Fruit fly (Drosophila melanogaster) whole organism, embryonic: Measurements from ENCODE around the gene mRpL4.

Experiments
- ATbp ChIP-seq: fragments of 200-800 bp; sonication (Bioruptor generic); optimal IDR thresholded peaks from 2 replicates; lab custom pipeline; 2017; ENCODE audit warnings: missing biosample characterization, mild to moderate bottlenecking, missing genetic modification characterization, missing genetic modification reagents
- Adf1 ChIP-seq: fragments of 200-800 bp; sonication (Bioruptor generic); IDR thresholded peaks from 2 replicates; pipeline ENCODE4 v1.3.6; 2022; ENCODE audit warnings: missing biosample characterization, missing genetic modification characterization
- B-H2 ChIP-seq: fragments of 200-800 bp; sonication (Bioruptor generic); optimal IDR thresholded peaks from 2 replicates; lab custom pipeline; 2018; ENCODE audit warnings: missing biosample characterization, mild to moderate bottlenecking, missing genetic modification characterization
- CG10959 ChIP-seq: fragments of 200-800 bp; sonication (Bioruptor generic); IDR thresholded peaks from 2 replicates; pipeline ENCODE4 v1.3.6; 2022; ENCODE audit warnings: missing biosample characterization, missing genetic modification characterization
- CG12744 ChIP-seq: fragments of 200-800 bp; sonication (Bioruptor generic); optimal IDR thresholded peaks from 2 replicates; lab custom pipeline; 2016; ENCODE audit warnings: missing biosample characterization, missing genetic modification characterization
- CG14014 ChIP-seq: fragments of 200-800 bp; sonication (Bioruptor generic); IDR thresholded peaks from 2 replicates; pipeline ENCODE4 v1.3.6; 2022; ENCODE audit warnings: missing biosample characterization, missing genetic modification characterization
- CG15696 ChIP-seq: fragments of 200-800 bp; sonication (Bioruptor generic); optimal IDR thresholded peaks from 2 replicates; lab custom pipeline; 2019; ENCODE audit warnings: missing biosample characterization, mild to moderate bottlenecking, missing genetic modification characterization, moderate library complexity
- CG17328 ChIP-seq: fragments of 200-800 bp; sonication (Bioruptor generic); IDR thresholded peaks from 2 replicates; pipeline ENCODE4 v1.3.6; 2022; ENCODE audit warnings: missing biosample characterization, missing genetic modification characterization
- CG17568 ChIP-seq: fragments of 200-800 bp; sonication (Bioruptor generic); optimal IDR thresholded peaks from 2 replicates; lab custom pipeline; 2018; ENCODE audit warnings: missing biosample characterization, mild to moderate bottlenecking, missing genetic modification characterization, moderate library complexity
- CG2116 ChIP-seq: fragments of 200-800 bp; sonication (Bioruptor generic); optimal IDR thresholded peaks from 3 replicates; lab custom pipeline; 2018; ENCODE audit warnings: missing biosample characterization, mild to moderate bottlenecking, missing genetic modification characterization
- CG32767 ChIP-seq: fragments of 200-800 bp; sonication (Bioruptor generic); IDR thresholded peaks from 2 replicates; pipeline ENCODE4 v1.3.6; 2022; ENCODE audit warnings: missing biosample characterization, missing genetic modification characterization
- CG34376 ChIP-seq: fragments of 200-800 bp; sonication (Bioruptor generic); optimal IDR thresholded peaks from 2 replicates; lab custom pipeline; 2018; ENCODE audit warnings: missing biosample characterization, mild to moderate bottlenecking, missing genetic modification characterization
- CG3995 ChIP-seq: fragments of 200-800 bp; sonication (Bioruptor generic); optimal IDR thresholded peaks from 3 replicates; lab custom pipeline; 2016; ENCODE audit warnings: missing biosample characterization, missing genetic modification characterization
- CG8478 ChIP-seq: fragments of >200 bp; optimal IDR thresholded peaks from 2 replicates; lab custom pipeline; 2018
- CG8924 ChIP-seq: fragments of 200-800 bp; optimal IDR thresholded peaks from 3 replicates; lab custom pipeline; 2019; ENCODE audit warnings: missing biosample characterization, mild to moderate bottlenecking, missing genetic modification characterization, moderate library complexity
- D19B ChIP-seq: fragments of 200-800 bp; sonication (Bioruptor generic); optimal IDR thresholded peaks from 2 replicates; lab custom pipeline; 2017; ENCODE audit warnings: missing biosample characterization, mild to moderate bottlenecking, missing genetic modification characterization
- E2f1 ChIP-seq: fragments of 200-800 bp; sonication (Bioruptor generic); IDR thresholded peaks from 2 replicates; pipeline ENCODE4 v1.3.6; 2022; ENCODE audit warnings: missing biosample characterization, missing genetic modification characterization
- H15 ChIP-seq: fragments of 200-800 bp; sonication (Bioruptor generic); IDR thresholded peaks from 3 replicates; pipeline ENCODE4 v1.3.6; 2022; ENCODE audit warnings: missing biosample characterization, missing genetic modification characterization
- HLH3B ChIP-seq: fragments of 200-800 bp; sonication (Bioruptor generic); IDR thresholded peaks from 2 replicates; pipeline ENCODE4 v1.3.6; 2022; ENCODE audit warnings: missing biosample characterization, missing genetic modification characterization
- Hmr ChIP-seq: fragments of 200-800 bp; sonication (Bioruptor generic); optimal IDR thresholded peaks from 3 replicates; lab custom pipeline; 2017; ENCODE audit warnings: mild to moderate bottlenecking, missing biosample characterization, missing genetic modification reagents, missing genetic modification characterization
- Lhr ChIP-seq: fragments of 200-800 bp; sonication (Bioruptor generic); optimal IDR thresholded peaks from 3 replicates; lab custom pipeline; 2017; ENCODE audit warnings: mild to moderate bottlenecking, missing biosample characterization, missing genetic modification reagents, missing genetic modification characterization
- Lim3 ChIP-seq: fragments of 200-800 bp; sonication (Bioruptor generic); IDR thresholded peaks from 2 replicates; pipeline ENCODE4 v1.3.6; 2022; ENCODE audit warnings: missing biosample characterization, missing genetic modification characterization
- Mad ChIP-seq: fragments of 200-800 bp; sonication (Bioruptor generic); optimal IDR thresholded peaks from 2 replicates; lab custom pipeline; 2016; ENCODE audit warnings: missing biosample characterization, missing genetic modification characterization
- Neu2 ChIP-seq: fragments of 200-800 bp; sonication (Bioruptor generic); optimal IDR thresholded peaks from 3 replicates; lab custom pipeline; 2016; ENCODE audit warnings: missing biosample characterization, missing genetic modification characterization, borderline replicate concordance
- Nf-YA ChIP-seq: fragments of 200-800 bp; sonication (Bioruptor generic); IDR thresholded peaks from 2 replicates; pipeline ENCODE4 v1.3.6; 2022; ENCODE audit warnings: missing biosample characterization, missing genetic modification characterization
- NfI ChIP-seq: fragments of 200-800 bp; sonication (Bioruptor generic); optimal IDR thresholded peaks from 3 replicates; lab custom pipeline; 2018; ENCODE audit warnings: missing biosample characterization, mild to moderate bottlenecking, missing genetic modification characterization, moderate library complexity
- Ravus ChIP-seq: fragments of 200-800 bp; sonication (Bioruptor generic); IDR thresholded peaks from 2 replicates; pipeline ENCODE4 v1.3.6; 2022; ENCODE audit warnings: missing biosample characterization, missing genetic modification characterization
- Sry-δ ChIP-seq: fragments of 200-800 bp; sonication (Bioruptor generic); optimal IDR thresholded peaks from 2 replicates; lab custom pipeline; 2016; ENCODE audit warnings: missing biosample characterization, missing genetic modification characterization
- Ssrp ChIP-seq: fragments of 200-800 bp; sonication (Bioruptor generic); optimal IDR thresholded peaks from 2 replicates; lab custom pipeline; 2018; ENCODE audit warnings: missing biosample characterization, mild to moderate bottlenecking, missing genetic modification characterization, moderate library complexity
- YL-1 ChIP-seq: fragments of 200-800 bp; sonication (Bioruptor generic); optimal IDR thresholded peaks from 3 replicates; lab custom pipeline; 2017; ENCODE audit warnings: missing biosample characterization, mild to moderate bottlenecking, missing genetic modification characterization
- ara ChIP-seq: fragments of 200-800 bp; sonication (Bioruptor generic); IDR thresholded peaks from 2 replicates; pipeline ENCODE4 v1.3.6; 2022; ENCODE audit warnings: missing biosample characterization, missing genetic modification characterization
- ase ChIP-seq: fragments of 200-800 bp; sonication (Bioruptor generic); IDR thresholded peaks from 3 replicates; pipeline ENCODE4 v1.3.6; 2022; ENCODE audit warnings: missing biosample characterization, missing genetic modification characterization
- ash1 ChIP-seq: fragments of 200-800 bp; sonication (Bioruptor generic); optimal IDR thresholded peaks from 2 replicates; lab custom pipeline; 2018; ENCODE audit warnings: missing biosample characterization, mild to moderate bottlenecking, missing genetic modification characterization
- bbx ChIP-seq: fragments of 200-800 bp; sonication (Bioruptor generic); IDR thresholded peaks from 2 replicates; pipeline ENCODE4 v1.3.6; 2022; ENCODE audit warnings: missing biosample characterization, missing genetic modification characterization; ENCODE audit not compliant: partially characterized antibody
- corto ChIP-seq: fragments of 200-800 bp; sonication (Bioruptor generic); optimal IDR thresholded peaks from 2 replicates; lab custom pipeline; 2016; ENCODE audit warnings: missing biosample characterization, mild to moderate bottlenecking, missing genetic modification characterization, moderate library complexity
- croc ChIP-seq: fragments of 200-800 bp; sonication (Bioruptor generic); conservative IDR thresholded peaks from 3 replicates; pipeline ENCODE4 v1.3.6; 2022; ENCODE audit warnings: missing biosample characterization, missing genetic modification characterization
- dpn ChIP-seq, 2 experiments: fragments of 200-800 bp; sonication (Bioruptor generic); optimal IDR thresholded peaks; 3 replicates each; lab custom pipeline; 2016; ENCODE audit warnings: missing biosample characterization in 2 of 2, missing genetic modification characterization in 2 of 2
- fd3F ChIP-seq: fragments of 200-800 bp; sonication (Bioruptor generic); optimal IDR thresholded peaks from 2 replicates; lab custom pipeline; 2018; ENCODE audit warnings: missing biosample characterization, mild to moderate bottlenecking, missing genetic modification characterization, moderate library complexity
- gce ChIP-seq: fragments of 200-800 bp; sonication (Bioruptor generic); IDR thresholded peaks from 3 replicates; pipeline ENCODE4 v1.3.6; 2022; ENCODE audit warnings: missing biosample characterization, missing genetic modification characterization
- grn ChIP-seq: fragments of 200-800 bp; sonication (Bioruptor generic); optimal IDR thresholded peaks from 3 replicates; lab custom pipeline; 2017; ENCODE audit warnings: missing biosample characterization, missing genetic modification characterization
- jumu ChIP-seq: fragments of 200-800 bp; sonication (Bioruptor generic); optimal IDR thresholded peaks from 3 replicates; lab custom pipeline; 2016; ENCODE audit warnings: missing biosample characterization, missing genetic modification characterization
- kay ChIP-seq: fragments of 200-800 bp; sonication (Bioruptor generic); optimal IDR thresholded peaks from 2 replicates; lab custom pipeline; 2016; ENCODE audit warnings: missing biosample characterization, missing genetic modification characterization
- mirr ChIP-seq: fragments of 200-800 bp; sonication (Bioruptor generic); optimal IDR thresholded peaks from 3 replicates; lab custom pipeline; 2018; ENCODE audit warnings: missing biosample characterization, mild to moderate bottlenecking, missing genetic modification characterization
- nerfin-2 ChIP-seq: fragments of 200-800 bp; sonication (Bioruptor generic); IDR thresholded peaks from 2 replicates; pipeline ENCODE4 v1.3.6; 2022; ENCODE audit warnings: missing biosample characterization, missing genetic modification characterization; ENCODE audit not compliant: partially characterized antibody
- sob ChIP-seq: fragments of 200-800 bp; sonication (Bioruptor generic); IDR thresholded peaks from 2 replicates; pipeline ENCODE4 v1.3.6; 2022; ENCODE audit warnings: missing biosample characterization, missing genetic modification characterization
- tap ChIP-seq: fragments of 200-800 bp; optimal IDR thresholded peaks from 3 replicates; lab custom pipeline; 2019; ENCODE audit warnings: missing biosample characterization, mild to moderate bottlenecking, missing genetic modification characterization, moderate library complexity
- twi ChIP-seq: fragments of 200-800 bp; optimal IDR thresholded peaks from 2 replicates; lab custom pipeline; 2019; ENCODE audit warnings: missing biosample characterization, mild to moderate bottlenecking, missing genetic modification characterization, moderate library complexity
- tx ChIP-seq: fragments of 200-800 bp; sonication (Bioruptor generic); optimal IDR thresholded peaks from 2 replicates; lab custom pipeline; 2016; ENCODE audit warnings: missing biosample characterization, missing genetic modification characterization
- vfl ChIP-seq: fragments of 200-800 bp; sonication (Bioruptor generic); optimal IDR thresholded peaks from 2 replicates; lab custom pipeline; 2016; ENCODE audit warnings: missing biosample characterization, missing genetic modification characterization
- wor ChIP-seq: fragments of 200-800 bp; sonication (Bioruptor generic); IDR thresholded peaks from 2 replicates; pipeline ENCODE4 v1.3.6; 2022; ENCODE audit warnings: missing biosample characterization, missing genetic modification characterization

Gene mRpL4

DNA sequence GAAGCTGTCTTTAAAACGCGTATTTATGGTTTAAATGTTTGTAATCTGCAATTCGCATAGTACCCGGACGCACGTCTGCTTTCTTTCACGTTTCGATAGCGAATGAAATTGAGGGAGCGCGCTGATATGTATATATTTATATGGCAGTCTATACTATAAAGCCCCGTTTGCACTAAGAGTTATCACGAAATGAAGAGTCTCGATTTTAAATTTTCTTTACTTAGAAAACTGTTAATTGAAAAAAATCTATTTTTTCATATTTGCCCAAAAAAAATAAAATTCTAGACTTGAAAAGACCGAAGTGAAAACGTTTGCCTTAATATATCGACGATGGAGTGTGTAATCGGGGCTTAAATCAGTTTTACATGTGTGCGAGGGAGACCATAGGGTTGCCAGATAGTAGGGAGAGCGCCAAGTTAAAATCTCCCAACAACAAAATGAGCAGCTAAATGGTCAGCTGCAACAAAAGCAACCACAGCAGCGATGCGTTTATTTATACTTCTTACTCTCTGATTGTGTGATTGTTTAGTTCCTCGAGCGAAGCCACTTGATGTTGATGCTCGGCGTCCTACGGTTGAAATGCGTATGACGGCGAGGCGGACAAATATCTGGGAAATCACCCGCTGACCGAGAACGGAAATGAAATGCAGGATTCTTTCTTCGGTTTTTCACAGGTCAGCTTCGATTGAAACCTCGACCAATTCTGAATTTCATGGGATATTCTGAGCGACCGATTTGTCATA is 3.2 kb downstream of the mRpL4 start, which contains the start of gene cact (continued):
- peak; percentile 86 for TF ChIP-seq CG17568
- TF ChIP-seq Ravus: peak; percentile 75
- peak; percentile 84 for TF ChIP-seq CG34376 (GFP tag; lab: Kevin White, UChicago)
- TF ChIP-seq corto (GFP tag; lab: Kevin White, UChicago): peak; percentile 78
- peak; percentile 88 for TF ChIP-seq fd3F (GFP tag; lab: Kevin White, UChicago)
- TF ChIP-seq CG8924 (tag; lab: Kevin White, UChicago): peak; percentile 95
- TF ChIP-seq CG3995 (GFP tag; lab: Kevin White, UChicago): peak; percentile 56
- no peak for TF ChIP-seq nerfin-2 (GFP tag; lab: Robert Waterston, UW)
- peak; percentile 93 for TF ChIP-seq vfl (GFP tag; lab: Kevin White, UChicago)
- TF ChIP-seq dpn (GFP tag; optimal IDR thresholded peaks at IDR 0.05; lab: Kevin White, UChicago): peak; percentile 95
- TF ChIP-seq CG8478: no peak
- peak; percentile 94 for TF ChIP-seq Mad
- TF ChIP-seq sob (GFP tag; lab: Robert Waterston, UW): peak; percentile 93
- TF ChIP-seq Lhr (GFP tag; lab: Kevin White, UChicago): peak; percentile 87
- TF ChIP-seq tx (GFP tag; lab: Kevin White, UChicago): peak; percentile 95
- TF ChIP-seq ATbp (GFP tag; lab: Kevin White, UChicago): peak; percentile 70
- TF ChIP-seq CG12744 (GFP tag; lab: Kevin White, UChicago): peak; percentile 93
- peak; percentile 89 for TF ChIP-seq HLH3B (GFP tag; lab: Robert Waterston, UW)
- TF ChIP-seq bbx: no peak
- TF ChIP-seq D19B (GFP tag; lab: Kevin White, UChicago): peak; percentile 80
- peak; percentile 89 for TF ChIP-seq E2f1 (GFP tag; lab: Robert Waterston, UW)
- peak; percentile 70 for TF ChIP-seq YL-1
- no peak for TF ChIP-seq gce (GFP tag; lab: Robert Waterston, UW)
- peak; percentile 72 for TF ChIP-seq croc (GFP tag; lab: Robert Waterston, UW)
- peak; percentile 89 for TF ChIP-seq ase (GFP tag; lab: Robert Waterston, UW)
- TF ChIP-seq Nf-YA (GFP tag; lab: Robert Waterston, UW): peak; percentile 72; the same call in 1 of the 2 replicates
- peak; percentile 80 for TF ChIP-seq Sry-δ
- TF ChIP-seq CG17328 (GFP tag; lab: Robert Waterston, UW): peak; percentile 91
- TF ChIP-seq Lim3: 0 out of 2 replicates have a peak, but pooled peaks have one; percentile 55
- peak; percentile 43 for TF ChIP-seq mirr (GFP tag; lab: Kevin White, UChicago)
- peak; percentile 71 for TF ChIP-seq tap (tag; lab: Kevin White, UChicago)
- TF ChIP-seq Ssrp (tag; lab: Kevin White, UChicago): peak; percentile 91
- peak; percentile 83 for TF ChIP-seq CG10959
- peak; percentile 89 for TF ChIP-seq B-H2 (GFP tag; lab: Kevin White, UChicago)
- TF ChIP-seq jumu: peak; percentile 94
- TF ChIP-seq CG14014: peak; percentile 85
- peak; percentile 92 for TF ChIP-seq NfI (GFP tag; lab: Kevin White, UChicago)
- TF ChIP-seq CG32767 (GFP tag; lab: Robert Waterston, UW): peak; percentile 87
- peak; percentile 91 for TF ChIP-seq kay (GFP tag; lab: Kevin White, UChicago)
- TF ChIP-seq wor: peak; percentile 79
- TF ChIP-seq Neu2 (GFP tag; lab: Kevin White, UChicago): peak; percentile 60
- peak; percentile 89 for TF ChIP-seq twi (tag; lab: Kevin White, UChicago)
- TF ChIP-seq Hmr: peak; percentile 93
- TF ChIP-seq grn (GFP tag; lab: Kevin White, UChicago): peak; percentile 77
- TF ChIP-seq ash1: no peak
- peak; percentile 84 for TF ChIP-seq CG2116
- TF ChIP-seq H15 (GFP tag; lab: Robert Waterston, UW): peak; percentile 88; the same call in 2 of the 3 replicates
- peak; percentile 88 for TF ChIP-seq CG15696 (tag; lab: Kevin White, UChicago)
- TF ChIP-seq ara: peak; percentile 79
- TF ChIP-seq Adf1 (GFP tag; lab: Robert Waterston, UW): peak; percentile 65; the same call in 1 of the 2 replicates
